Worm (Caenorhabditis elegans) whole organism, L2 larva: ENCODE data around the gene ugt-59.
A peak's percentile ranks its signal among the peaks of the same experiment; 100 is the strongest.

Experiments used
- C34F6.9 ChIP-seq: fragments of 150-350 bp; optimal IDR thresholded peaks from 2 replicates; lab custom pipeline; 2014; ENCODE audit warnings: missing biosample characterization, missing genetic modification characterization
- F13H6.1 ChIP-seq: sonication (generic microtip); optimal IDR thresholded peaks from 2 replicates; lab custom pipeline; 2016; ENCODE audit warnings: missing genetic modification characterization, missing compliant biosample characterization
- R02D3.7 ChIP-seq: fragments of 150-350 bp; optimal IDR thresholded peaks from 2 replicates; lab custom pipeline; 2014; ENCODE audit warnings: missing biosample characterization, missing genetic modification characterization
- Y55F3AM.14 ChIP-seq: fragments of 200-800 bp; sonication (Bioruptor generic); optimal IDR thresholded peaks from 2 replicates; lab custom pipeline; 2018; ENCODE audit warnings: mild to moderate bottlenecking, missing genetic modification characterization, missing compliant biosample characterization
- ZK546.5 ChIP-seq: sonication (generic microtip); optimal IDR thresholded peaks from 2 replicates; lab custom pipeline; 2017; ENCODE audit warnings: missing biosample characterization, missing genetic modification characterization
- alr-1 ChIP-seq: fragments of 150-350 bp; optimal IDR thresholded peaks from 2 replicates; lab custom pipeline; 2014; ENCODE audit warnings: missing biosample characterization, missing genetic modification characterization
- ama-1 ChIP-seq: fragments of 150-350 bp; optimal IDR thresholded peaks from 2 replicates; lab custom pipeline; 2018; ENCODE audit warnings: inconsistent platforms
- blmp-1 ChIP-seq: sonication (generic microtip); optimal IDR thresholded peaks from 2 replicates; lab custom pipeline; 2017; ENCODE audit warnings: missing genetic modification characterization, mild to moderate bottlenecking, missing compliant biosample characterization, antibody characterized with exemption, moderate library complexity; ENCODE audit not compliant: insufficient read depth
- ceh-16 ChIP-seq: fragments of 150-350 bp; optimal IDR thresholded peaks from 2 replicates; lab custom pipeline; 2014; ENCODE audit warnings: missing biosample characterization, missing genetic modification characterization
- ceh-82 ChIP-seq: fragments of 150-350 bp; optimal IDR thresholded peaks from 2 replicates; lab custom pipeline; 2014; ENCODE audit warnings: missing biosample characterization, missing genetic modification characterization
- crh-2 ChIP-seq: sonication (generic microtip); optimal IDR thresholded peaks from 2 replicates; lab custom pipeline; 2017; ENCODE audit warnings: missing biosample characterization, missing genetic modification characterization
- dmd-4 ChIP-seq: sonication (generic microtip); optimal IDR thresholded peaks from 2 replicates; lab custom pipeline; 2017; ENCODE audit warnings: missing biosample characterization, missing genetic modification characterization
- elt-1 ChIP-seq: fragments of 150-350 bp; optimal IDR thresholded peaks from 2 replicates; lab custom pipeline; 2014; ENCODE audit warnings: missing biosample characterization, missing genetic modification characterization
- fos-1 ChIP-seq: fragments of 150-350 bp; optimal IDR thresholded peaks from 2 replicates; lab custom pipeline; 2014; ENCODE audit warnings: missing biosample characterization, missing genetic modification characterization
- gmeb-1 ChIP-seq: fragments of 150-350 bp; optimal IDR thresholded peaks from 2 replicates; lab custom pipeline; 2014; ENCODE audit warnings: missing biosample characterization, missing genetic modification characterization
- lin-13 ChIP-seq: fragments of 150-350 bp; optimal IDR thresholded peaks from 2 replicates; lab custom pipeline; 2014; ENCODE audit warnings: missing biosample characterization, missing genetic modification reagents, missing genetic modification characterization
- lsy-2 ChIP-seq, 2 experiments: fragments of 150-350 bp in 1 of 2; sonication (generic microtip) in 1 of 2; optimal IDR thresholded peaks; 2 replicates each; lab custom pipeline; 2014 to 2017; ENCODE audit warnings: missing biosample characterization in 2 of 2, missing genetic modification characterization in 2 of 2
- mab-5 ChIP-seq: fragments of 150-350 bp; optimal IDR thresholded peaks from 2 replicates; lab custom pipeline; 2014; ENCODE audit warnings: missing biosample characterization, missing genetic modification characterization
- mbf-1 ChIP-seq: sonication (generic microtip); optimal IDR thresholded peaks from 2 replicates; lab custom pipeline; 2017; ENCODE audit warnings: missing biosample characterization, missing genetic modification characterization
- mdl-1 ChIP-seq, 2 experiments: fragments of 150-350 bp in 1 of 2; sonication (generic microtip) in 1 of 2; optimal IDR thresholded peaks; 2 replicates each; lab custom pipeline; 2017; ENCODE audit warnings: missing biosample characterization in 2 of 2, missing genetic modification characterization in 2 of 2
- nhr-10 ChIP-seq: sonication (generic microtip); optimal IDR thresholded peaks from 2 replicates; lab custom pipeline; 2017; ENCODE audit warnings: missing biosample characterization, missing genetic modification characterization
- nhr-11 ChIP-seq: fragments of 150-350 bp; optimal IDR thresholded peaks from 2 replicates; lab custom pipeline; 2014; ENCODE audit warnings: missing biosample characterization, missing genetic modification characterization
- nhr-12 ChIP-seq: fragments of 150-350 bp; optimal IDR thresholded peaks from 2 replicates; lab custom pipeline; 2014; ENCODE audit warnings: missing biosample characterization, missing genetic modification characterization
- nhr-129 ChIP-seq: fragments of 150-350 bp; optimal IDR thresholded peaks from 2 replicates; lab custom pipeline; 2014; ENCODE audit warnings: missing biosample characterization, missing genetic modification characterization
- nhr-21 ChIP-seq: fragments of 150-350 bp; optimal IDR thresholded peaks from 2 replicates; lab custom pipeline; 2014; ENCODE audit warnings: missing biosample characterization, missing genetic modification characterization
- nhr-237 ChIP-seq: fragments of 150-350 bp; optimal IDR thresholded peaks from 2 replicates; lab custom pipeline; 2014; ENCODE audit warnings: missing biosample characterization, missing genetic modification characterization
- nhr-25 ChIP-seq: fragments of 150-350 bp; sonication (generic microtip); optimal IDR thresholded peaks from 3 replicates; lab custom pipeline; 2014; ENCODE audit warnings: missing biosample characterization, missing genetic modification characterization
- nhr-6 ChIP-seq: fragments of 150-350 bp; optimal IDR thresholded peaks from 2 replicates; lab custom pipeline; 2014; ENCODE audit warnings: missing biosample characterization, missing genetic modification characterization
- peb-1 ChIP-seq: fragments of 150-350 bp; optimal IDR thresholded peaks from 2 replicates; lab custom pipeline; 2014; ENCODE audit warnings: missing biosample characterization, missing genetic modification characterization
- sem-4 ChIP-seq: fragments of 150-350 bp; optimal IDR thresholded peaks from 2 replicates; lab custom pipeline; 2014; ENCODE audit warnings: missing biosample characterization, missing genetic modification reagents, missing genetic modification characterization
- sma-3 ChIP-seq: sonication (generic microtip); optimal IDR thresholded peaks from 2 replicates; lab custom pipeline; 2016; ENCODE audit warnings: missing genetic modification reagents, missing genetic modification characterization, missing compliant biosample characterization
- sma-9 ChIP-seq, 2 experiments: fragments of 150-350 bp in 1 of 2; sonication (generic microtip) in 1 of 2; optimal IDR thresholded peaks; 2 replicates each; lab custom pipeline; 2014 to 2016; ENCODE audit warnings: missing genetic modification characterization in 2 of 2, mild to moderate bottlenecking in 1 of 2, missing biosample characterization in 1 of 2, missing compliant biosample characterization in 1 of 2, missing genetic modification reagents in 1 of 2, moderate library complexity in 1 of 2
- snpc-4 ChIP-seq: fragments of 150-350 bp; optimal IDR thresholded peaks from 2 replicates; lab custom pipeline; 2014; ENCODE audit warnings: missing biosample characterization, missing genetic modification characterization
- unc-55 ChIP-seq: fragments of 150-350 bp; sonication (generic microtip); optimal IDR thresholded peaks from 3 replicates; lab custom pipeline; 2014; ENCODE audit warnings: missing biosample characterization, missing genetic modification reagents, missing genetic modification characterization
- ztf-1 ChIP-seq: fragments of 200-800 bp; sonication (Bioruptor generic); conservative IDR thresholded peaks from 2 replicates; pipeline ENCODE4 v1.3.6; 2022; ENCODE audit warnings: missing genetic modification characterization, missing compliant biosample characterization
- ztf-11 ChIP-seq: sonication (generic microtip); optimal IDR thresholded peaks from 2 replicates; lab custom pipeline; 2017; ENCODE audit warnings: missing biosample characterization, missing genetic modification characterization
- ztf-4 ChIP-seq: fragments of 150-350 bp; optimal IDR thresholded peaks from 2 replicates; lab custom pipeline; 2014; ENCODE audit warnings: missing biosample characterization, missing genetic modification characterization

Gene ugt-59

ce11 chrIV:10345990-10346389, 14.4 kb upstream of the ugt-59 start (continued):
- TF ChIP-seq lin-13 (GFP tag; lab: Kevin White, UChicago): peak; percentile 33
- peak; percentile 69 for TF ChIP-seq F13H6.1 (tag; lab: Kevin White, UChicago)

DNA sequence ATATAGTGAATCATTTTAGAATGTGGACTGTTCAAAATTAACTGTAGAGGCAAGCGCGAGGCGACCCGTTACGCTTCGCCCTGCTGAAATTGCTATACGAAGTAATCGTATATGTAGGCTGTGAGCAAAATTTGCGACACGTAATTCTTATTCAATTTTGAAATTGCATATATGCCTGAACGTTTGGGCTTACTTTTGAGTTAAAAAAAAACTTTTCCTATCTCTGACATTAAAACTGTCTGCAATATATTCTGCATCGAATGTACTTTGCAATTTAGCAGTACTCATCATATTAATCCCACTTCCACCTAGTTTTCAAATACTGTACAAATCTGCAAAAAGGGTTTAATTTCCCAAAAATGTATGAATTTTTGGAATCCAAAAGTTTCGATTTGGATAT, 13.5 kb upstream of the ugt-59 start:
- TF ChIP-seq ama-1 (lab: Kevin White, UChicago) (no peak), nhr-237 (no peak), ztf-4 (tag; lab: Kevin White, UChicago) (no peak), sma-3 (GFP tag; lab: Kevin White, UChicago) (no peak), mbf-1 (no peak), lin-13 (GFP tag; lab: Kevin White, UChicago) (no peak)

DNA sequence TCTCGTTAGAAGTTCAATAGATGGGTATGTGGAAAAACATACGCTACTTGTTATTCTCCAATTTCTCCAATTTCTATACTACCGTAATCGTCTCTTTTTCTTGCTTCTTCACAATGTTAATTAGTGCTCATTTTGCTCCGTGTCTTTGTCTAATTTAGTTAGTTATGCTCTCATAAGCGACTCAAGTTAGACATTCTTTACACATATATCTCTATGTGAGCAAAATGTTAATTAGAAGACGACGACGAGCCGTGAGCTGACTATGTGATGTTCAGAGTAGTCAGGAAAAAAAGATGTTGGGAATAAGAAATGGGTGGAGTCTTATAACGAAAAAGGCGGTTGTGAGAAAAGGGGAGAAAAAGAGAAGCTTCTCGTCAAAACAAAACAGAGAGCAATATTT, 12.9 kb upstream of the ugt-59 start:
- TF ChIP-seq crh-2 (peak; percentile 67), nhr-25 (tag; lab: Kevin White, UChicago) (no peak)

- TF ChIP-seq Y55F3AM.14 (GFP tag; lab: Kevin White, UChicago): no peak
- no peak for TF ChIP-seq dmd-4 (tag; lab: Kevin White, UChicago)
- peak; percentile 70 for TF ChIP-seq blmp-1
- no peak for TF ChIP-seq nhr-6 (tag; lab: Kevin White, UChicago)
- peak; percentile 62 for TF ChIP-seq fos-1 (tag; lab: Kevin White, UChicago)
- peak; percentile 5 for TF ChIP-seq crh-2
- TF ChIP-seq peb-1: no peak
- TF ChIP-seq, all 48 proteins: peak for 3
Measured at ce11 chrIV:10349871-10350640, 10.4 kb upstream of the ugt-59 start, which contains the start of the genes unc-43 and Y43C5B.3. unc-43 (minus strand) TSS chrIV:10350217. Y43C5B.3 (plus strand) TSS chrIV:10350590.

DNA sequence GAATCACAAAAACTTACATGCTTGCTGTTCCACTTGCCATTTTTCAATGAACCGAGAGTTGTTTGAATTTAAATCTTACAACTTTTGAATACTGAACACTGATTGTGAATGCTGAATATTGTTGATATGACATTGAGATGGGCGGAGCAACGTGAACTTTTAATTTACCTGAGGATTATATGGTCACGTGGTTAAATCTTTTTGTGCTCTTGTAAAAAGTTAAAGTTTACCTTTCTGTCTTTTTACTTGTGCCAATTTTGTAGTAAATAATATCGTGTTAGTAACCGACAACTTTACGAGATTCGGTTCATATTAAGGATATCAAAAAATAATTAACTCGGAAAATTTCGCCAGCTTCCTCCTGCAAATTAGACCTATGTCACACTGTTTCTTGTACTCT, 8.2 kb upstream of the ugt-59 start, which contains the start of gene Y43C5B.2:
Gene Y43C5B.2 (minus strand): TSS at position 101 of the 400 bp plus-strand sequence.
- no peak for TF ChIP-seq peb-1
- TF ChIP-seq sma-3 (GFP tag; lab: Kevin White, UChicago): no peak
- TF ChIP-seq gmeb-1 (tag; lab: Kevin White, UChicago): no peak
- no peak for TF ChIP-seq ceh-16
- TF ChIP-seq C34F6.9: no peak
- TF ChIP-seq lsy-2 (tag; optimal IDR thresholded peaks at IDR 0.05; lab: Kevin White, UChicago): no peak
- TF ChIP-seq elt-1: no peak
- no peak for TF ChIP-seq ztf-1 (GFP tag; lab: Robert Waterston, UW)
- no peak for TF ChIP-seq R02D3.7 (tag; lab: Kevin White, UChicago)
- TF ChIP-seq lin-13 (GFP tag; lab: Kevin White, UChicago): no peak
- no peak for TF ChIP-seq nhr-11 (tag; lab: Kevin White, UChicago)
- no peak for TF ChIP-seq ztf-11 (tag; lab: Kevin White, UChicago)
- no peak for TF ChIP-seq fos-1 (tag; lab: Kevin White, UChicago)
- TF ChIP-seq nhr-129 (tag; lab: Kevin White, UChicago): no peak
- TF ChIP-seq nhr-21 (tag; lab: Kevin White, UChicago): no peak
- no peak for TF ChIP-seq ceh-82
- no peak for TF ChIP-seq sem-4
- TF ChIP-seq crh-2: no peak
- TF ChIP-seq mab-5 (tag; lab: Kevin White, UChicago): no peak
- TF ChIP-seq nhr-10: no peak
- TF ChIP-seq, all 48 proteins: peak for 0

ce11 chrIV:10357072-10357471, 3.4 kb upstream of the ugt-59 start, which contains the start of gene R11A8.1:
R11A8.1 (minus strand) TSS chrIV:10357172.
- TF ChIP-seq mab-5 (tag; lab: Kevin White, UChicago) (no peak), lin-13 (GFP tag; lab: Kevin White, UChicago) (no peak), ZK546.5 (tag; lab: Kevin White, UChicago) (no peak), nhr-12 (tag; lab: Kevin White, UChicago) (no peak), crh-2 (no peak), nhr-11 (tag; lab: Kevin White, UChicago) (no peak), unc-55 (GFP tag; lab: Kevin White, UChicago) (no peak), mdl-1 (tag; optimal IDR thresholded peaks at IDR 0.05; lab: Kevin White, UChicago) (no peak), ztf-11 (tag; lab: Kevin White, UChicago) (no peak), ztf-4 (tag; lab: Kevin White, UChicago) (no peak), alr-1 (no peak), sma-9 (GFP tag; optimal IDR thresholded peaks at IDR 0.05; lab: Kevin White, UChicago) (no peak), sma-9 (tag; optimal IDR thresholded peaks at IDR 0.05; lab: Kevin White, UChicago) (no peak), dmd-4 (tag; lab: Kevin White, UChicago) (no peak), mbf-1 (no peak), nhr-129 (tag; lab: Kevin White, UChicago) (no peak), snpc-4 (tag; lab: Kevin White, UChicago) (no peak), R02D3.7 (tag; lab: Kevin White, UChicago) (no peak), peb-1 (no peak), C34F6.9 (no peak), ztf-1 (GFP tag; lab: Robert Waterston, UW) (no peak)
